Worm (Caenorhabditis elegans) whole organism, L4 larva: ENCODE measurements around the gene rpt-6.

Experiments
- D1046.2 ChIP-seq: fragments of 200-800 bp; sonication (Bioruptor generic); IDR thresholded peaks from 2 replicates; pipeline ENCODE4 v1.3.6; 2022; ENCODE audit warnings: missing genetic modification characterization, missing compliant biosample characterization
- F37D6.2 ChIP-seq: sonication (generic microtip); optimal IDR thresholded peaks from 2 replicates; lab custom pipeline; 2016; ENCODE audit warnings: mild to moderate bottlenecking, missing genetic modification characterization, missing compliant biosample characterization
- F44E2.7 ChIP-seq: fragments of 200-800 bp; sonication (Bioruptor generic); IDR thresholded peaks from 2 replicates; pipeline ENCODE4 v2.1.2; 2022; ENCODE audit warnings: missing genetic modification characterization, missing compliant biosample characterization
- F49E8.2 ChIP-seq: sonication (generic microtip); optimal IDR thresholded peaks from 2 replicates; lab custom pipeline; 2016; ENCODE audit warnings: missing compliant biosample characterization, mild to moderate bottlenecking, missing genetic modification characterization, borderline replicate concordance
- R02D3.7 ChIP-seq: fragments of 150-350 bp; sonication (generic microtip); optimal IDR thresholded peaks from 3 replicates; lab custom pipeline; 2014; ENCODE audit warnings: missing biosample characterization, missing genetic modification characterization
- T20F7.1 ChIP-seq: fragments of 200-800 bp; sonication (Bioruptor generic); optimal IDR thresholded peaks from 2 replicates; lab custom pipeline; 2018; ENCODE audit warnings: mild to moderate bottlenecking, missing genetic modification characterization, missing compliant biosample characterization
- ZK546.5 ChIP-seq, 2 experiments: sonication (generic microtip); optimal IDR thresholded peaks; 2 replicates each; lab custom pipeline; 2017; ENCODE audit warnings: missing biosample characterization in 2 of 2, missing genetic modification characterization in 2 of 2
- aly-2 ChIP-seq: sonication (generic microtip); optimal IDR thresholded peaks from 2 replicates; lab custom pipeline; 2018; ENCODE audit warnings: missing biosample characterization, missing genetic modification characterization
- arid-1 ChIP-seq: fragments of 200-800 bp; sonication (Bioruptor generic); conservative IDR thresholded peaks from 2 replicates; pipeline ENCODE4 v1.3.6; 2022; ENCODE audit warnings: missing genetic modification reagents, missing genetic modification characterization, missing compliant biosample characterization
- ceh-20 ChIP-seq: fragments of 200-800 bp; sonication (Bioruptor generic); IDR thresholded peaks from 2 replicates; pipeline ENCODE4 v1.3.6; 2022; ENCODE audit warnings: missing genetic modification reagents, missing genetic modification characterization, missing compliant biosample characterization
- ceh-28 ChIP-seq: fragments of 150-350 bp; optimal IDR thresholded peaks from 2 replicates; lab custom pipeline; 2014; ENCODE audit warnings: missing biosample characterization, missing genetic modification reagents, missing genetic modification characterization
- ceh-44 ChIP-seq: fragments of 200-800 bp; sonication (Bioruptor generic); IDR thresholded peaks from 2 replicates; pipeline ENCODE4 v1.3.6; 2022; ENCODE audit warnings: missing genetic modification reagents, missing genetic modification characterization, missing compliant biosample characterization
- ceh-62 ChIP-seq: sonication (generic microtip); optimal IDR thresholded peaks from 2 replicates; lab custom pipeline; 2017; ENCODE audit warnings: missing biosample characterization, missing genetic modification characterization
- cey-2 ChIP-seq: sonication (generic microtip); optimal IDR thresholded peaks from 3 replicates; lab custom pipeline; 2017; ENCODE audit warnings: missing genetic modification characterization, mild to moderate bottlenecking, missing compliant biosample characterization, antibody characterized with exemption, borderline replicate concordance; ENCODE audit not compliant: insufficient read depth
- daf-12 ChIP-seq: fragments of 150-350 bp; optimal IDR thresholded peaks from 2 replicates; lab custom pipeline; 2014; ENCODE audit warnings: missing biosample characterization, missing genetic modification reagents, missing genetic modification characterization
- dmd-9 ChIP-seq: fragments of 200-800 bp; sonication (Bioruptor generic); IDR thresholded peaks from 2 replicates; pipeline ENCODE4 v1.3.6; 2022; ENCODE audit warnings: missing genetic modification reagents, missing genetic modification characterization, missing compliant biosample characterization
- dpl-1 ChIP-seq: fragments of 150-350 bp; optimal IDR thresholded peaks from 2 replicates; lab custom pipeline; 2014; ENCODE audit warnings: missing biosample characterization, missing genetic modification reagents, missing genetic modification characterization
- dve-1 ChIP-seq: sonication (generic microtip); optimal IDR thresholded peaks from 2 replicates; lab custom pipeline; 2017; ENCODE audit warnings: antibody characterized with exemption, mild to moderate bottlenecking, missing genetic modification characterization, missing compliant biosample characterization; ENCODE audit not compliant: insufficient read depth
- egl-43 ChIP-seq: fragments of 200-800 bp; sonication (Bioruptor generic); IDR thresholded peaks from 2 replicates; pipeline ENCODE4 v1.3.6; 2022; ENCODE audit warnings: missing genetic modification reagents, missing genetic modification characterization, missing compliant biosample characterization
- fkh-10 ChIP-seq: fragments of 150-350 bp; optimal IDR thresholded peaks from 2 replicates; lab custom pipeline; 2014; ENCODE audit warnings: missing biosample characterization, missing genetic modification reagents, missing genetic modification characterization
- fos-1 ChIP-seq: fragments of 150-350 bp; optimal IDR thresholded peaks from 2 replicates; lab custom pipeline; 2014; ENCODE audit warnings: missing biosample characterization, missing genetic modification characterization
- hlh-30 ChIP-seq: sonication (generic microtip); optimal IDR thresholded peaks from 2 replicates; lab custom pipeline; 2017; ENCODE audit warnings: antibody characterized with exemption, mild to moderate bottlenecking, missing genetic modification characterization, missing compliant biosample characterization; ENCODE audit not compliant: insufficient read depth
- lim-7 ChIP-seq: fragments of 200-800 bp; sonication (Bioruptor generic); IDR thresholded peaks from 2 replicates; pipeline ENCODE4 v1.3.6; 2022; ENCODE audit warnings: missing genetic modification characterization, missing compliant biosample characterization
- lin-13 ChIP-seq: fragments of 150-350 bp; optimal IDR thresholded peaks from 2 replicates; lab custom pipeline; 2014; ENCODE audit warnings: missing biosample characterization, missing genetic modification reagents, missing genetic modification characterization
- lin-15B ChIP-seq: fragments of 150-350 bp; sonication (generic microtip); optimal IDR thresholded peaks from 3 replicates; lab custom pipeline; 2014; ENCODE audit warnings: missing biosample characterization, missing genetic modification characterization
- lin-29 ChIP-seq: fragments of 200-800 bp; sonication (Bioruptor generic); IDR thresholded peaks from 2 replicates; pipeline ENCODE4 v1.3.6; 2022; ENCODE audit warnings: missing genetic modification reagents, missing genetic modification characterization, missing compliant biosample characterization
- lin-39 ChIP-seq: fragments of 150-350 bp; optimal IDR thresholded peaks from 2 replicates; lab custom pipeline; 2014; ENCODE audit warnings: missing biosample characterization, missing genetic modification reagents, missing genetic modification characterization
- lir-3 ChIP-seq: sonication (generic microtip); optimal IDR thresholded peaks from 2 replicates; lab custom pipeline; 2016; ENCODE audit warnings: mild to moderate bottlenecking, missing genetic modification characterization, missing compliant biosample characterization
- mdl-1 ChIP-seq, 2 experiments: fragments of 150-350 bp in 1 of 2; sonication (generic microtip) in 1 of 2; optimal IDR thresholded peaks; 2 replicates each; lab custom pipeline; 2014 to 2017; ENCODE audit warnings: missing biosample characterization in 2 of 2, missing genetic modification characterization in 2 of 2
- mep-1 ChIP-seq: fragments of 150-350 bp; sonication (generic microtip); optimal IDR thresholded peaks from 3 replicates; lab custom pipeline; 2014; ENCODE audit warnings: missing biosample characterization, missing genetic modification characterization
- mxl-3 ChIP-seq: fragments of 200-800 bp; sonication (Bioruptor generic); optimal IDR thresholded peaks from 2 replicates; lab custom pipeline; 2018; ENCODE audit warnings: mild to moderate bottlenecking, missing genetic modification characterization, missing compliant biosample characterization
- nhr-10 ChIP-seq: fragments of 150-350 bp; optimal IDR thresholded peaks from 2 replicates; lab custom pipeline; 2014; ENCODE audit warnings: missing biosample characterization, missing genetic modification characterization
- nhr-102 ChIP-seq: sonication (generic microtip); optimal IDR thresholded peaks from 2 replicates; lab custom pipeline; 2016; ENCODE audit warnings: mild to moderate bottlenecking, missing genetic modification characterization, moderate library complexity, missing compliant biosample characterization
- nhr-111 ChIP-seq: fragments of 200-800 bp; sonication (Bioruptor generic); optimal IDR thresholded peaks from 2 replicates; lab custom pipeline; 2018; ENCODE audit warnings: mild to moderate bottlenecking, missing genetic modification characterization, missing compliant biosample characterization
- nhr-25 ChIP-seq: sonication (generic microtip); optimal IDR thresholded peaks from 2 replicates; lab custom pipeline; 2017; ENCODE audit warnings: missing genetic modification characterization, mild to moderate bottlenecking, missing compliant biosample characterization, antibody characterized with exemption, moderate library complexity, borderline replicate concordance; ENCODE audit not compliant: insufficient read depth
- nhr-48 ChIP-seq: sonication (generic microtip); optimal IDR thresholded peaks from 2 replicates; lab custom pipeline; 2016; ENCODE audit warnings: mild to moderate bottlenecking, missing genetic modification characterization, missing compliant biosample characterization
- nhr-6 ChIP-seq: fragments of 150-350 bp; optimal IDR thresholded peaks from 2 replicates; lab custom pipeline; 2014; ENCODE audit warnings: missing biosample characterization, missing genetic modification characterization
- php-3 ChIP-seq: fragments of 200-800 bp; sonication (Bioruptor generic); IDR thresholded peaks from 2 replicates; pipeline ENCODE4 v1.3.6; 2022; ENCODE audit warnings: missing genetic modification reagents, missing genetic modification characterization, missing compliant biosample characterization
- pqm-1 ChIP-seq: sonication (generic microtip); optimal IDR thresholded peaks from 2 replicates; lab custom pipeline; 2017; ENCODE audit warnings: missing biosample characterization, missing genetic modification characterization
- skn-1 ChIP-seq: fragments of 150-350 bp; optimal IDR thresholded peaks from 2 replicates; lab custom pipeline; 2014; ENCODE audit warnings: missing biosample characterization, missing genetic modification characterization
- snpc-1.2 ChIP-seq: fragments of 200-800 bp; sonication (Bioruptor generic); IDR thresholded peaks from 2 replicates; pipeline ENCODE4 v1.3.6; 2022; ENCODE audit warnings: missing genetic modification reagents, missing genetic modification characterization, missing compliant biosample characterization
- snpc-4 ChIP-seq: fragments of 150-350 bp; optimal IDR thresholded peaks from 2 replicates; lab custom pipeline; 2014; ENCODE audit warnings: missing biosample characterization, missing genetic modification characterization
- spr-1 ChIP-seq: sonication (generic microtip); optimal IDR thresholded peaks from 2 replicates; lab custom pipeline; 2016; ENCODE audit warnings: mild to moderate bottlenecking, missing genetic modification characterization, missing compliant biosample characterization
- spr-3 ChIP-seq: fragments of 200-800 bp; sonication (Bioruptor generic); optimal IDR thresholded peaks from 2 replicates; lab custom pipeline; 2018; ENCODE audit warnings: mild to moderate bottlenecking, missing genetic modification characterization, missing compliant biosample characterization
- zfp-2 ChIP-seq: sonication (generic microtip); optimal IDR thresholded peaks from 2 replicates; lab custom pipeline; 2016; ENCODE audit warnings: mild to moderate bottlenecking, missing genetic modification characterization, missing compliant biosample characterization
- zip-11 ChIP-seq: fragments of 200-800 bp; sonication (Bioruptor generic); IDR thresholded peaks from 2 replicates; pipeline ENCODE4 v1.3.6; 2022; ENCODE audit warnings: missing genetic modification characterization, missing compliant biosample characterization

rpt-6 gene

DNA sequence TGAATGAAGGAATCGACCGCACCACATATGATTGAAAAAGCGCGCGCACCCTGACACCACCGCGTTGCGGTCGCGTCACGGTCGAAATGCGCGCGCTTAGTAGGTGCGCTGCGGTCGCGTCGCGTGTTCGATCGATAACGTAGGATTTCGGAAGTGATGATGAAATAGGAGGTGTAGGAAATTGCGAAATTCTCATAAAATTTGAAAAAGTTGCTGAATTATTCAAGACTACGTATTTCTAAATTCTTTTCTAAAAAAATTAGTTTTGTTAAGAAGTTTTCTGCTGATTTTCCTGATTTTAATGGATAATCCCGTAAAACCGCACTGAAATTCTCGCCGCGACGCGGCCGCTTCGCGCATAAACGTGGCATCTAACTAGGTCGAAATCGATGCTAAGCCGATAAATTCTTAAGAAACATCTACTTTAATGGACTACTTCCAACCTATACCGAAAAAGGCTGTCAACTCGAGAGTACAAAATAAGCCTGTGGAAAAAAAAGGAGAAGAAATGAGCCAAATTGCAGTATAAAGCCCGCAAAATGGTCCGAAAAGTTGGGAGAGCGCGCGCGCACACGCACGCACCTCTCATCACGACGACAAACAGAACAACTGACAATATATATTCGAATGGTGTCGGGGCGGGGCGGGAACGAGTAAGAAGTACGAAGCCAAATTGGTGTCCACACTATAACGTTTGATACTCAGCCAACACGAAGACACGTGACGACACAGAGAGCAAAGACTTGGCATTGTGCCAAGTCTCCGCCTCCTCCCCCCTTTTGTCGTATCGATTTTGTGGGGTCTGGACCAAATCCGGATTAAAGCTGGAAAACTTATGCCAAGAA is 1.6 kb upstream of the rpt-6 start, which contains the start of gene his-72 (continued):
- TF ChIP-seq lin-13 (GFP tag; lab: Kevin White, UChicago), result peak; percentile 20
- TF ChIP-seq nhr-48 (tag; lab: Kevin White, UChicago), result no peak
- TF ChIP-seq ceh-44, result no peak
- TF ChIP-seq egl-43 (GFP tag; lab: Robert Waterston, UW), result peak; percentile 64; the same call in 1 of the 2 replicates
- TF ChIP-seq cey-2, result no peak
- TF ChIP-seq arid-1 (GFP tag; lab: Robert Waterston, UW), result 0 out of 2 replicates have a peak, but pooled peaks have one; percentile 2
- TF ChIP-seq lin-29 (GFP tag; lab: Robert Waterston, UW), result no peak
- TF ChIP-seq F44E2.7 (GFP tag; lab: Robert Waterston, UW), result no peak
- no peak for TF ChIP-seq lir-3 (tag; lab: Kevin White, UChicago)
- TF ChIP-seq ZK546.5 (tag; optimal IDR thresholded peaks at IDR 0.05; lab: Kevin White, UChicago), result no peak
- no peak for TF ChIP-seq nhr-111
- no peak for TF ChIP-seq lin-15B (tag; lab: Kevin White, UChicago)
- TF ChIP-seq lin-39 (tag; lab: Kevin White, UChicago), result no peak
- TF ChIP-seq nhr-6 (tag; lab: Kevin White, UChicago), result no peak
- TF ChIP-seq mdl-1 (tag; optimal IDR thresholded peaks at IDR 0.05; lab: Kevin White, UChicago), result peak; percentile 5 to 6
- TF ChIP-seq F37D6.2, result no peak
- TF ChIP-seq zip-11 (GFP tag; lab: Robert Waterston, UW), result no peak
- TF ChIP-seq ceh-20 (GFP tag; lab: Robert Waterston, UW), result no peak
- TF ChIP-seq snpc-1.2 (GFP tag; lab: Robert Waterston, UW), result 0 out of 2 replicates have a peak, but pooled peaks have one; percentile 21
- peak; percentile 80 for TF ChIP-seq mep-1 (tag; lab: Kevin White, UChicago)
- TF ChIP-seq snpc-4 (tag; lab: Kevin White, UChicago), result no peak
- no peak for TF ChIP-seq lim-7
- peak; percentile 58 for TF ChIP-seq hlh-30 (tag; lab: Kevin White, UChicago)
- TF ChIP-seq dmd-9 (GFP tag; lab: Robert Waterston, UW), result no peak
- TF ChIP-seq dpl-1 (GFP tag; lab: Kevin White, UChicago), result peak; percentile 21
- TF ChIP-seq skn-1 (tag; lab: Kevin White, UChicago), result no peak
- peak; percentile 52 for TF ChIP-seq dve-1
- TF ChIP-seq php-3, result no peak
- no peak for TF ChIP-seq R02D3.7
- TF ChIP-seq spr-1 (tag; lab: Kevin White, UChicago), result no peak
- TF ChIP-seq T20F7.1 (GFP tag; lab: Kevin White, UChicago), result no peak
- no peak for TF ChIP-seq spr-3 (GFP tag; lab: Kevin White, UChicago)
- TF ChIP-seq fos-1 (tag; lab: Kevin White, UChicago), result no peak
- no peak for TF ChIP-seq ceh-28
- TF ChIP-seq nhr-25 (tag; lab: Kevin White, UChicago), result no peak
- no peak for TF ChIP-seq nhr-10 (tag; lab: Kevin White, UChicago)
- no peak for TF ChIP-seq D1046.2 (GFP tag; lab: Robert Waterston, UW)
- no peak for TF ChIP-seq fkh-10 (GFP tag; lab: Kevin White, UChicago)
- TF ChIP-seq mxl-3 (GFP tag; lab: Kevin White, UChicago), result peak; percentile 40
- TF ChIP-seq ceh-62 (tag; lab: Kevin White, UChicago), result no peak
- no peak for TF ChIP-seq daf-12 (tag; lab: Kevin White, UChicago)
- no peak for TF ChIP-seq aly-2 (tag; lab: Kevin White, UChicago)
- TF ChIP-seq zfp-2 (tag; lab: Kevin White, UChicago), result no peak
- TF ChIP-seq nhr-102, result no peak
- no peak for TF ChIP-seq pqm-1 (tag; lab: Kevin White, UChicago)
- TF ChIP-seq F49E8.2 (tag; lab: Kevin White, UChicago), result no peak
